Worm (Caenorhabditis elegans) whole organism, L1 larva: ENCODE results near the gene F22F7.8.

Experiments
- ceh-82 ChIP-seq, 3 experiments: fragments of 150-350 bp in 1 of 3; sonication (generic microtip) in 2 of 3; optimal IDR thresholded peaks; 2 replicates each; lab custom pipeline; 2014 to 2017; ENCODE audit warnings: missing biosample characterization in 3 of 3, missing genetic modification characterization in 3 of 3
- egl-27 ChIP-seq, 2 experiments: fragments of 150-350 bp in 1 of 2; sonication (generic microtip); optimal IDR thresholded peaks; 3 replicates each; lab custom pipeline; 2017 to 2018; ENCODE audit warnings: missing biosample characterization in 2 of 2, missing genetic modification characterization in 2 of 2, missing genetic modification reagents in 2 of 2
- elt-3 ChIP-seq, 6 experiments: fragments of 150-350 bp in 1 of 6; sonication (generic microtip); optimal IDR thresholded peaks; 2 replicates each; lab custom pipeline; 2017 to 2018; ENCODE audit warnings: missing biosample characterization in 6 of 6, missing genetic modification characterization in 6 of 6, inconsistent platforms in 1 of 6
- lin-13 ChIP-seq: fragments of 150-350 bp; optimal IDR thresholded peaks from 2 replicates; lab custom pipeline; 2014; ENCODE audit warnings: missing biosample characterization, missing genetic modification reagents, missing genetic modification characterization
- lin-35 ChIP-seq, 2 experiments: fragments of 150-350 bp; optimal IDR thresholded peaks; 2 replicates each; lab custom pipeline; 2014; ENCODE audit warnings: missing biosample characterization in 2 of 2, missing genetic modification characterization in 2 of 2, missing genetic modification reagents in 2 of 2
- pag-3 ChIP-seq: sonication (generic microtip); optimal IDR thresholded peaks from 2 replicates; lab custom pipeline; 2017; ENCODE audit warnings: missing genetic modification characterization, mild to moderate bottlenecking, missing compliant biosample characterization, antibody characterized with exemption, borderline replicate concordance; ENCODE audit not compliant: insufficient read depth
- tbx-2 ChIP-seq: sonication (generic microtip); optimal IDR thresholded peaks from 2 replicates; lab custom pipeline; 2016; ENCODE audit warnings: missing genetic modification characterization, missing compliant biosample characterization
- unc-130 ChIP-seq: fragments of 150-350 bp; optimal IDR thresholded peaks from 2 replicates; lab custom pipeline; 2017; ENCODE audit warnings: missing biosample characterization, missing genetic modification characterization, inconsistent platforms

DNA sequence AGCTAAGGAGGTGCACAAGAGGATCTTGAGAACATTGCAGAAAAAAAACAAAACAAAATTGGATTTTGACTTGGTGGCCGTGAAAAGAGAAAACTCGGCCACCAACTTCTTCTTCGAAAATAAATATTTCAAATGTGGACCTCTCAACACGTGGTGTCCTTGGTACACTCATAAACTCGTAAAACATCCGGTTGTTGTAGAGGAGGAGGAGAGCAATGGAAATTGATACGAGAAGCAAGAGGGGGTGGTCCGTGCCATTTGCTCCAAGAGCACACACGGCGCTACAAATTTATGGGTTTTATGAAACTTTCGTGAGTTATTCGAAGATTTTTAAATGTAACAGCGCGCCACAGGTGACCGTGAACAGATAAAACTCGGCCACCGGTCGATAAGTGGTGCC is 39.9 kb downstream of the F22F7.8 start:
- TF ChIP-seq egl-27 (tag; optimal IDR thresholded peaks at IDR 0.05; lab: Kevin White, UChicago) (no peak), pag-3 (no peak), elt-3 (tag; optimal IDR thresholded peaks at IDR 0.05; lab: Kevin White, UChicago) (no peak), lin-35 (GFP tag; optimal IDR thresholded peaks at IDR 0.05; lab: Kevin White, UChicago) (no peak), tbx-2 (tag; lab: Kevin White, UChicago) (no peak), unc-130 (tag; lab: Kevin White, UChicago) (no peak), ceh-82 (tag; optimal IDR thresholded peaks at IDR 0.05; lab: Kevin White, UChicago) (no peak), lin-13 (GFP tag; lab: Kevin White, UChicago) (no peak)
